Worm (Caenorhabditis elegans) whole organism, young adult: ENCODE results near the gene ZK180.7.

ENCODE experiments used
- B0336.3 ChIP-seq: fragments of 200-800 bp; sonication (Bioruptor generic); IDR thresholded peaks from 2 replicates; pipeline ENCODE4 v1.3.6; 2022; ENCODE audit warnings: missing genetic modification characterization, missing compliant biosample characterization
- D2030.7 ChIP-seq: fragments of 200-800 bp; sonication (Bioruptor generic); IDR thresholded peaks from 2 replicates; pipeline ENCODE4 v1.3.6; 2022; ENCODE audit warnings: missing genetic modification reagents, missing genetic modification characterization, missing compliant biosample characterization
- F23B12.7 ChIP-seq: sonication (generic microtip); optimal IDR thresholded peaks from 2 replicates; lab custom pipeline; 2017; ENCODE audit warnings: missing genetic modification characterization, mild to moderate bottlenecking, missing compliant biosample characterization, antibody characterized with exemption, moderate library complexity; ENCODE audit not compliant: insufficient read depth
- F33H1.4 ChIP-seq: fragments of 200-800 bp; sonication (Bioruptor generic); IDR thresholded peaks from 2 replicates; pipeline ENCODE4 v1.3.6; 2022; ENCODE audit warnings: missing genetic modification reagents, missing genetic modification characterization, missing compliant biosample characterization
- F39B2.1 ChIP-seq: fragments of 200-800 bp; sonication (Bioruptor generic); IDR thresholded peaks from 2 replicates; pipeline ENCODE4 v1.3.6; 2022; ENCODE audit warnings: missing genetic modification reagents, missing genetic modification characterization, missing compliant biosample characterization
- F49E8.2 ChIP-seq: sonication (generic microtip); optimal IDR thresholded peaks from 3 replicates; lab custom pipeline; 2017; ENCODE audit warnings: missing genetic modification characterization, mild to moderate bottlenecking, missing compliant biosample characterization, antibody characterized with exemption, moderate library complexity; ENCODE audit not compliant: insufficient read depth
- F55B11.4 ChIP-seq: sonication (generic microtip); optimal IDR thresholded peaks from 2 replicates; lab custom pipeline; 2016; ENCODE audit warnings: missing compliant biosample characterization, missing genetic modification characterization, borderline replicate concordance; ENCODE audit not compliant: insufficient read depth
- K12H6.12 ChIP-seq: fragments of 200-800 bp; sonication (Bioruptor generic); optimal IDR thresholded peaks from 2 replicates; lab custom pipeline; 2018; ENCODE audit warnings: mild to moderate bottlenecking, missing genetic modification characterization, missing compliant biosample characterization
- ama-1 ChIP-seq, 3 experiments: fragments of 150-350 bp in 1 of 3; sonication (generic microtip) in 2 of 3; optimal IDR thresholded peaks; 2 replicates each; lab custom pipeline; 2014 to 2018; ENCODE audit warnings: missing biosample characterization in 2 of 3, missing genetic modification characterization in 2 of 3, missing genetic modification reagents in 2 of 3
- attf-5 ChIP-seq: fragments of 200-800 bp; sonication (Bioruptor generic); optimal IDR thresholded peaks from 2 replicates; lab custom pipeline; 2018; ENCODE audit warnings: mild to moderate bottlenecking, missing genetic modification characterization, missing compliant biosample characterization
- cebp-1 ChIP-seq, 2 experiments: fragments of 200-800 bp in 1 of 2; sonication (Bioruptor generic) in 1 of 2; sonication (generic microtip) in 1 of 2; IDR thresholded peaks in 1 of 2; optimal IDR thresholded peaks in 1 of 2; 2 replicates each; pipeline versions ENCODE4 v1.3.6 to Lab custom; 2017 to 2022; ENCODE audit warnings: missing compliant biosample characterization in 2 of 2, missing genetic modification characterization in 2 of 2, mild to moderate bottlenecking in 1 of 2, missing genetic modification reagents in 1 of 2, moderate library complexity in 1 of 2
- ceh-91 ChIP-seq: fragments of 200-800 bp; sonication (Bioruptor generic); IDR thresholded peaks from 2 replicates; pipeline ENCODE4 v1.3.6; 2022; ENCODE audit warnings: missing genetic modification reagents, missing genetic modification characterization, missing compliant biosample characterization
- dox-1 ChIP-seq: fragments of 200-800 bp; sonication (Bioruptor generic); IDR thresholded peaks from 2 replicates; pipeline ENCODE4 v1.3.6; 2022; ENCODE audit warnings: missing genetic modification reagents, missing genetic modification characterization, missing compliant biosample characterization
- dpl-1 ChIP-seq: fragments of 150-350 bp; optimal IDR thresholded peaks from 2 replicates; lab custom pipeline; 2014; ENCODE audit warnings: missing biosample characterization, missing genetic modification reagents, missing genetic modification characterization
- efl-1 ChIP-seq: fragments of 150-350 bp; optimal IDR thresholded peaks from 2 replicates; lab custom pipeline; 2014; ENCODE audit warnings: missing biosample characterization, missing genetic modification reagents, missing genetic modification characterization
- ekl-4 ChIP-seq: fragments of 200-800 bp; sonication (Bioruptor generic); IDR thresholded peaks from 2 replicates; pipeline ENCODE4 v1.3.6; 2022; ENCODE audit warnings: missing genetic modification reagents, missing genetic modification characterization, missing compliant biosample characterization
- hrde-1 ChIP-seq: sonication (generic microtip); optimal IDR thresholded peaks from 2 replicates; lab custom pipeline; 2016; ENCODE audit warnings: missing genetic modification characterization, mild to moderate bottlenecking, missing compliant biosample characterization, moderate library complexity, missing genotype, missing genetic modification reagents, borderline replicate concordance
- hsf-1 ChIP-seq: fragments of 200-800 bp; sonication (Bioruptor generic); IDR thresholded peaks from 2 replicates; pipeline ENCODE4 v1.3.6; 2022; ENCODE audit warnings: missing genetic modification reagents, missing genetic modification characterization, missing compliant biosample characterization
- let-526 ChIP-seq: fragments of 200-800 bp; sonication (Bioruptor generic); IDR thresholded peaks from 2 replicates; pipeline ENCODE4 v1.3.6; 2022; ENCODE audit warnings: missing genetic modification reagents, missing genetic modification characterization, missing compliant biosample characterization
- lin-26 ChIP-seq: fragments of 200-800 bp; sonication (Bioruptor generic); IDR thresholded peaks from 2 replicates; pipeline ENCODE4 v1.3.6; 2022; ENCODE audit warnings: missing genetic modification reagents, missing genetic modification characterization, missing compliant biosample characterization
- lin-54 ChIP-seq: fragments of 200-800 bp; sonication (Bioruptor generic); optimal IDR thresholded peaks from 2 replicates; lab custom pipeline; 2018; ENCODE audit warnings: mild to moderate bottlenecking, missing genetic modification characterization, missing compliant biosample characterization
- lir-1 ChIP-seq: fragments of 200-800 bp; sonication (Bioruptor generic); conservative IDR thresholded peaks from 2 replicates; pipeline ENCODE4 v1.3.6; 2022; ENCODE audit warnings: missing genetic modification reagents, missing genetic modification characterization, missing compliant biosample characterization
- lsl-1 ChIP-seq: fragments of 200-800 bp; sonication (Bioruptor generic); optimal IDR thresholded peaks from 2 replicates; lab custom pipeline; 2018; ENCODE audit warnings: mild to moderate bottlenecking, missing genetic modification characterization, moderate library complexity, missing compliant biosample characterization
- madf-10 ChIP-seq: sonication (generic microtip); optimal IDR thresholded peaks from 2 replicates; lab custom pipeline; 2016; ENCODE audit warnings: mild to moderate bottlenecking, missing genetic modification characterization, missing compliant biosample characterization
- madf-3 ChIP-seq: fragments of 200-800 bp; sonication (Bioruptor generic); IDR thresholded peaks from 2 replicates; pipeline ENCODE4 v1.3.6; 2022; ENCODE audit warnings: missing genetic modification reagents, missing genetic modification characterization, missing compliant biosample characterization
- madf-6 ChIP-seq: fragments of 200-800 bp; sonication (Bioruptor generic); IDR thresholded peaks from 2 replicates; pipeline ENCODE4 v1.3.6; 2022; ENCODE audit warnings: missing genetic modification reagents, missing genetic modification characterization, missing compliant biosample characterization
- mcd-1 ChIP-seq: fragments of 200-800 bp; sonication (Bioruptor generic); IDR thresholded peaks from 2 replicates; pipeline ENCODE4 v1.3.6; 2022; ENCODE audit warnings: missing genetic modification reagents, missing genetic modification characterization, missing compliant biosample characterization
- nhr-120 ChIP-seq: fragments of 200-800 bp; sonication (Bioruptor generic); IDR thresholded peaks from 2 replicates; pipeline ENCODE4 v1.3.6; 2022; ENCODE audit warnings: missing genetic modification characterization, missing compliant biosample characterization
- pbrm-1 ChIP-seq: fragments of 200-800 bp; sonication (Bioruptor generic); IDR thresholded peaks from 2 replicates; pipeline ENCODE4 v1.3.6; 2022; ENCODE audit warnings: missing genetic modification reagents, missing genetic modification characterization, missing compliant biosample characterization
- rcor-1 ChIP-seq: fragments of 200-800 bp; sonication (Bioruptor generic); IDR thresholded peaks from 2 replicates; pipeline ENCODE4 v1.3.6; 2022; ENCODE audit warnings: missing genetic modification reagents, missing genetic modification characterization, missing compliant biosample characterization
- repo-1 ChIP-seq: sonication (generic microtip); optimal IDR thresholded peaks from 2 replicates; lab custom pipeline; 2017; ENCODE audit warnings: mild to moderate bottlenecking, missing genetic modification characterization, missing compliant biosample characterization
- rpc-1 ChIP-seq, 2 experiments: fragments of 150-350 bp in 1 of 2; sonication (generic microtip) in 1 of 2; optimal IDR thresholded peaks; 2 replicates each; lab custom pipeline; 2014 to 2018; ENCODE audit warnings: missing biosample characterization in 1 of 2, missing genetic modification characterization in 1 of 2, missing genetic modification reagents in 1 of 2, missing genotype in 1 of 2
- tbp1 ChIP-seq: fragments of 200-800 bp; sonication (Bioruptor generic); optimal IDR thresholded peaks from 2 replicates; lab custom pipeline; 2018; ENCODE audit warnings: mild to moderate bottlenecking, missing genetic modification characterization, missing compliant biosample characterization
- unc-130 ChIP-seq: sonication (generic microtip); optimal IDR thresholded peaks from 2 replicates; lab custom pipeline; 2016; ENCODE audit warnings: missing genetic modification reagents, missing genetic modification characterization, missing compliant biosample characterization
- zfh-2 ChIP-seq: fragments of 200-800 bp; sonication (Bioruptor generic); conservative IDR thresholded peaks from 2 replicates; pipeline ENCODE4 v1.3.6; 2022; ENCODE audit warnings: missing genetic modification reagents, missing genetic modification characterization, missing compliant biosample characterization
- ztf-25 ChIP-seq: fragments of 200-800 bp; sonication (Bioruptor generic); IDR thresholded peaks from 2 replicates; pipeline ENCODE4 v1.3.6; 2022; ENCODE audit warnings: missing genetic modification reagents, missing genetic modification characterization, missing compliant biosample characterization
- ztf-28 ChIP-seq: fragments of 200-800 bp; sonication (Bioruptor generic); IDR thresholded peaks from 2 replicates; pipeline ENCODE4 v1.3.6; 2022; ENCODE audit warnings: missing genetic modification reagents, missing genetic modification characterization, missing compliant biosample characterization

Gene ZK180.7

ce11 chrIV:4446884-4447283 lies 43.5 kb upstream of the ZK180.7 start (continued):
- TF ChIP-seq tbp1 (GFP tag; lab: Kevin White, UChicago) = peak; percentile 13
- TF ChIP-seq ekl-4 (GFP tag; lab: Robert Waterston, UW) = 0 out of 2 replicates have a peak, but pooled peaks have one; percentile 19
- TF ChIP-seq hrde-1 (tag; lab: Kevin White, UChicago) = peak; percentile 13

DNA sequence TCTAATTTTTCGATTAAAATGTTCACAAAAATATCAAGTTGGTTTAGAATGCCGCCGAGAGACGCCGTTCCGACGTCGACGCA lies 43.2 kb upstream of the ZK180.7 start, which contains the start of gene chat-1:
Gene chat-1 (plus strand): TSS at position 48 of the 83 bp plus-strand sequence.
- TF ChIP-seq madf-10 (tag; lab: Kevin White, UChicago) = no peak
- no peak for TF ChIP-seq repo-1 (tag; lab: Kevin White, UChicago)
- TF ChIP-seq madf-6 (GFP tag; lab: Robert Waterston, UW) = no peak
- TF ChIP-seq ama-1 (optimal IDR thresholded peaks at IDR 0.05; lab: Kevin White, UChicago) = no peak
- TF ChIP-seq ama-1 (GFP tag; optimal IDR thresholded peaks at IDR 0.05; lab: Kevin White, UChicago) = no peak
- no peak for TF ChIP-seq let-526 (GFP tag; lab: Robert Waterston, UW)
- no peak for TF ChIP-seq hsf-1 (GFP tag; lab: Robert Waterston, UW)
- TF ChIP-seq K12H6.12 (tag; lab: Kevin White, UChicago) = no peak
- TF ChIP-seq B0336.3 (GFP tag; lab: Robert Waterston, UW) = no peak
- no peak for TF ChIP-seq F55B11.4 (tag; lab: Kevin White, UChicago)
- no peak for TF ChIP-seq ztf-25 (GFP tag; lab: Robert Waterston, UW)
- TF ChIP-seq lir-1 (GFP tag; lab: Robert Waterston, UW) = no peak

ce11 chrIV:4447367-4447766 lies 43.0 kb upstream of the ZK180.7 start:
- TF ChIP-seq dox-1 (peak; percentile 43; the same call in 1 of the 2 replicates), hsf-1 (GFP tag; lab: Robert Waterston, UW) (0 out of 2 replicates have a peak, but pooled peaks have one; percentile 30), lin-54 (GFP tag; lab: Kevin White, UChicago) (peak; percentile 54), ztf-28 (peak; percentile 56; the same call in 1 of the 2 replicates), lsl-1 (peak; percentile 58), rpc-1 (optimal IDR thresholded peaks at IDR 0.05; lab: Kevin White, UChicago) (peak; percentile 19), rpc-1 (tag; optimal IDR thresholded peaks at IDR 0.05; lab: Kevin White, UChicago) (no peak), F49E8.2 (tag; lab: Kevin White, UChicago) (peak; percentile 53), F23B12.7 (no peak), ceh-91 (GFP tag; lab: Robert Waterston, UW) (0 out of 2 replicates have a peak, but pooled peaks have one; percentile 35), lin-26 (GFP tag; lab: Robert Waterston, UW) (peak; percentile 37; the same call in 1 of the 2 replicates), F39B2.1 (GFP tag; lab: Robert Waterston, UW) (0 out of 2 replicates have a peak, but pooled peaks have one; percentile 12), F33H1.4 (GFP tag; lab: Robert Waterston, UW) (peak; percentile 66), efl-1 (GFP tag; lab: Kevin White, UChicago) (no peak), mcd-1 (GFP tag; lab: Robert Waterston, UW) (0 out of 2 replicates have a peak, but pooled peaks have one; percentile 42), attf-5 (no peak), madf-3 (GFP tag; lab: Robert Waterston, UW) (no peak), cebp-1 (GFP tag; IDR thresholded peaks at IDR 0.05; lab: Robert Waterston, UW) (no peak), cebp-1 (tag; optimal IDR thresholded peaks at IDR 0.05; lab: Kevin White, UChicago) (peak; percentile 91), D2030.7 (GFP tag; lab: Robert Waterston, UW) (peak; percentile 44), unc-130 (GFP tag; lab: Kevin White, UChicago) (no peak), pbrm-1 (peak; percentile 57), dpl-1 (GFP tag; lab: Kevin White, UChicago) (peak; percentile 30), madf-6 (GFP tag; lab: Robert Waterston, UW) (peak; percentile 67), rcor-1 (GFP tag; lab: Robert Waterston, UW) (peak; percentile 18; the same call in 1 of the 2 replicates), nhr-120 (GFP tag; lab: Robert Waterston, UW) (no peak), let-526 (GFP tag; lab: Robert Waterston, UW) (no peak), zfh-2 (GFP tag; lab: Robert Waterston, UW) (0 out of 2 replicates have a peak, but pooled peaks have one; percentile 13)
